Worm (Caenorhabditis elegans): Measurements from ENCODE around the gene acr-5.

DNA sequence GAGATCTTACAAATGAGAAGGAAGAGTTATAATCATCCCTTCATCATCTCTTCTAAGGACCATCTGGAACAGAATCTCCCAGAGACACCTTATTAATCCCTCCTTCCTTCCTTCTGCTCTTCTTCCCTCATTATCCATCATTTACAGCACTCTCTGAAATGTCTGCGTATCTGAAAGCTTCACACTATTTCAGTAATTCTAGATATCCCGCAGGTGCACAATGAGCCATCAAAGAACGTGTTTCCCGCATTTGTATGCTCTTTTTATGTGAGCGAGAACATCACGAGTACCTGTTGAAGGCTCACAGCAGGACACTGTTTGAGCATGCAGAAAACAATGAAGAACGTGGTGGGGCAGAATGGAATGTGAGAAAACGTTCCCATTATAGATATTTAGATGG, 38.2 kb downstream of the acr-5 start:
- TF ChIP-seq pqm-1 (tag; optimal IDR thresholded peaks at IDR 0.05) (no peak), pha-4 (tag; optimal IDR thresholded peaks at IDR 0.05) (no peak), dmd-4 (tag; optimal IDR thresholded peaks at IDR 0.05; ENCODE audit: borderline replicate concordance) (no peak), Y22D7AL.16 (tag; optimal IDR thresholded peaks at IDR 0.05) (no peak), ama-1 (optimal IDR thresholded peaks at IDR 0.05) (no peak), ceh-19 (GFP tag; optimal IDR thresholded peaks at IDR 0.05) (no peak), elt-2 (tag; optimal IDR thresholded peaks at IDR 0.05) (no peak), nfya-1 (tag; optimal IDR thresholded peaks at IDR 0.05) (no peak), ceh-34 (tag; optimal IDR thresholded peaks at IDR 0.05) (no peak), hlh-6 (tag; optimal IDR thresholded peaks at IDR 0.05) (no peak), pag-3 (tag; optimal IDR thresholded peaks at IDR 0.05; ENCODE audit: borderline replicate concordance) (no peak), pax-1 (tag; optimal IDR thresholded peaks at IDR 0.05) (no peak), syd-9 (tag; optimal IDR thresholded peaks at IDR 0.05) (no peak)
